Worm (Caenorhabditis elegans) whole organism, L1 larva: Measurements from ENCODE around the gene M05D6.9.
A peak's percentile ranks its signal among the peaks of the same experiment; 100 is the strongest.

Source experiments
- C16A3.4 ChIP-seq: fragments of 150-350 bp; optimal IDR thresholded peaks from 2 replicates; lab custom pipeline; 2014; ENCODE audit warnings: missing biosample characterization, missing genetic modification characterization
- C34B4.2 ChIP-seq: sonication (generic microtip); optimal IDR thresholded peaks from 2 replicates; lab custom pipeline; 2017; ENCODE audit warnings: mild to moderate bottlenecking, missing genetic modification characterization, missing compliant biosample characterization
- F16B12.6 ChIP-seq: fragments of 150-350 bp; optimal IDR thresholded peaks from 2 replicates; lab custom pipeline; 2014; ENCODE audit warnings: missing biosample characterization, missing genetic modification characterization
- aly-2 ChIP-seq: fragments of 150-350 bp; optimal IDR thresholded peaks from 2 replicates; lab custom pipeline; 2014; ENCODE audit warnings: missing biosample characterization, missing genetic modification characterization
- blmp-1 ChIP-seq: fragments of 150-350 bp; optimal IDR thresholded peaks from 2 replicates; lab custom pipeline; 2014; ENCODE audit warnings: missing biosample characterization, missing genetic modification characterization
- ceh-63 ChIP-seq: fragments of 200-800 bp; sonication (Bioruptor generic); optimal IDR thresholded peaks from 2 replicates; lab custom pipeline; 2018; ENCODE audit warnings: mild to moderate bottlenecking, missing genetic modification characterization, missing compliant biosample characterization
- ceh-82 ChIP-seq, 3 experiments: fragments of 150-350 bp in 1 of 3; sonication (generic microtip) in 2 of 3; optimal IDR thresholded peaks; 2 replicates each; lab custom pipeline; 2014 to 2017; ENCODE audit warnings: missing biosample characterization in 3 of 3, missing genetic modification characterization in 3 of 3
- ceh-90 ChIP-seq: sonication (generic microtip); optimal IDR thresholded peaks from 2 replicates; lab custom pipeline; 2016; ENCODE audit warnings: missing genetic modification characterization, missing compliant biosample characterization
- dpl-1 ChIP-seq, 3 experiments: fragments of 150-350 bp in 2 of 3; sonication (generic microtip) in 1 of 3; optimal IDR thresholded peaks; 2 replicates each; lab custom pipeline; 2014 to 2017; ENCODE audit warnings: missing biosample characterization in 3 of 3, missing genetic modification characterization in 3 of 3, missing genetic modification reagents in 3 of 3
- efl-1 ChIP-seq, 4 experiments: fragments of 150-350 bp; optimal IDR thresholded peaks in 3 of 4; peaks in 1 of 4; 1 replicate in 1 of 4; 2 replicates in 3 of 4; lab custom pipeline; 2014; ENCODE audit warnings: missing biosample characterization in 2 of 4, missing genetic modification characterization in 2 of 4, missing genetic modification reagents in 2 of 4
- efl-3 ChIP-seq: fragments of 200-800 bp; sonication (Bioruptor generic); optimal IDR thresholded peaks from 2 replicates; lab custom pipeline; 2018; ENCODE audit warnings: mild to moderate bottlenecking, missing genetic modification characterization, missing compliant biosample characterization
- egl-27 ChIP-seq, 2 experiments: fragments of 150-350 bp in 1 of 2; sonication (generic microtip); optimal IDR thresholded peaks; 3 replicates each; lab custom pipeline; 2017 to 2018; ENCODE audit warnings: missing biosample characterization in 2 of 2, missing genetic modification characterization in 2 of 2, missing genetic modification reagents in 2 of 2
- fkh-4 ChIP-seq: sonication (generic microtip); optimal IDR thresholded peaks from 2 replicates; lab custom pipeline; 2016; ENCODE audit warnings: missing compliant biosample characterization, missing genetic modification characterization, borderline replicate concordance
- hpl-2 ChIP-seq: fragments of 150-350 bp; optimal IDR thresholded peaks from 2 replicates; lab custom pipeline; 2014; ENCODE audit warnings: missing biosample characterization, missing genetic modification reagents, missing genetic modification characterization
- isw-1 ChIP-seq: fragments of 200-800 bp; sonication (Bioruptor generic); IDR thresholded peaks from 2 replicates; pipeline ENCODE4 v1.3.6; 2022; ENCODE audit warnings: missing genetic modification characterization, missing compliant biosample characterization
- jun-1 ChIP-seq: fragments of 150-350 bp; optimal IDR thresholded peaks from 2 replicates; lab custom pipeline; 2014; ENCODE audit warnings: missing biosample characterization, missing genetic modification reagents, missing genetic modification characterization
- lin-13 ChIP-seq: fragments of 150-350 bp; optimal IDR thresholded peaks from 2 replicates; lab custom pipeline; 2014; ENCODE audit warnings: missing biosample characterization, missing genetic modification reagents, missing genetic modification characterization
- lin-14 ChIP-seq: fragments of 200-800 bp; sonication (Bioruptor generic); optimal IDR thresholded peaks from 2 replicates; lab custom pipeline; 2018; ENCODE audit warnings: mild to moderate bottlenecking, missing genetic modification characterization, moderate library complexity, missing compliant biosample characterization
- lin-15B ChIP-seq: fragments of 150-350 bp; sonication (generic microtip); optimal IDR thresholded peaks from 3 replicates; lab custom pipeline; 2014; ENCODE audit warnings: missing biosample characterization, missing genetic modification characterization
- lin-35 ChIP-seq, 2 experiments: fragments of 150-350 bp; optimal IDR thresholded peaks; 2 replicates each; lab custom pipeline; 2014; ENCODE audit warnings: missing biosample characterization in 2 of 2, missing genetic modification characterization in 2 of 2, missing genetic modification reagents in 2 of 2
- lin-39 ChIP-seq: fragments of 150-350 bp; optimal IDR thresholded peaks from 2 replicates; lab custom pipeline; 2014; ENCODE audit warnings: missing biosample characterization, missing genetic modification reagents, missing genetic modification characterization
- lsy-2 ChIP-seq, 2 experiments: fragments of 150-350 bp; optimal IDR thresholded peaks; 2 replicates each; lab custom pipeline; 2014; ENCODE audit warnings: missing biosample characterization in 2 of 2, missing genetic modification characterization in 2 of 2
- mab-9 ChIP-seq: fragments of 200-800 bp; sonication (Bioruptor generic); IDR thresholded peaks from 2 replicates; pipeline ENCODE4 v1.3.6; 2022; ENCODE audit warnings: missing genetic modification reagents, missing genetic modification characterization, missing compliant biosample characterization
- mdl-1 ChIP-seq, 2 experiments: fragments of 150-350 bp; optimal IDR thresholded peaks; 2 replicates each; lab custom pipeline; 2014 to 2017; ENCODE audit warnings: missing biosample characterization in 2 of 2, missing genetic modification characterization in 2 of 2, inconsistent platforms in 1 of 2
- mep-1 ChIP-seq: fragments of 150-350 bp; optimal IDR thresholded peaks from 2 replicates; lab custom pipeline; 2014; ENCODE audit warnings: missing biosample characterization, missing genetic modification characterization
- nhr-11 ChIP-seq: fragments of 150-350 bp; optimal IDR thresholded peaks from 2 replicates; lab custom pipeline; 2014; ENCODE audit warnings: missing biosample characterization, missing genetic modification characterization
- nhr-20 ChIP-seq: sonication (generic microtip); optimal IDR thresholded peaks from 2 replicates; lab custom pipeline; 2016; ENCODE audit warnings: mild to moderate bottlenecking, missing genetic modification characterization, missing compliant biosample characterization
- nhr-237 ChIP-seq: fragments of 150-350 bp; optimal IDR thresholded peaks from 2 replicates; lab custom pipeline; 2014; ENCODE audit warnings: missing biosample characterization, missing genetic modification characterization
- nhr-47 ChIP-seq: sonication (generic microtip); optimal IDR thresholded peaks from 2 replicates; lab custom pipeline; 2016; ENCODE audit warnings: mild to moderate bottlenecking, missing genetic modification characterization, moderate library complexity, missing compliant biosample characterization
- nhr-71 ChIP-seq: sonication (generic microtip); optimal IDR thresholded peaks from 2 replicates; lab custom pipeline; 2016; ENCODE audit warnings: mild to moderate bottlenecking, missing genetic modification characterization, moderate library complexity, missing compliant biosample characterization
- nhr-76 ChIP-seq: sonication (generic microtip); optimal IDR thresholded peaks from 2 replicates; lab custom pipeline; 2017; ENCODE audit warnings: missing biosample characterization, missing genetic modification characterization
- nhr-77 ChIP-seq: fragments of 150-350 bp; optimal IDR thresholded peaks from 2 replicates; lab custom pipeline; 2014; ENCODE audit warnings: missing biosample characterization, missing genetic modification characterization
- nhr-85 ChIP-seq: sonication (generic microtip); peaks from one replicate; lab custom pipeline; 2016; ENCODE audit warnings: missing genetic modification characterization, inconsistent platforms, missing compliant biosample characterization
- pag-3 ChIP-seq: sonication (generic microtip); optimal IDR thresholded peaks from 2 replicates; lab custom pipeline; 2017; ENCODE audit warnings: missing genetic modification characterization, mild to moderate bottlenecking, missing compliant biosample characterization, antibody characterized with exemption, borderline replicate concordance; ENCODE audit not compliant: insufficient read depth
- pqm-1 ChIP-seq: sonication (generic microtip); optimal IDR thresholded peaks from 3 replicates; lab custom pipeline; 2017; ENCODE audit warnings: missing biosample characterization, missing genetic modification characterization
- skn-1 ChIP-seq: fragments of 150-350 bp; optimal IDR thresholded peaks from 2 replicates; lab custom pipeline; 2014; ENCODE audit warnings: missing biosample characterization, missing genetic modification characterization
- snpc-4 ChIP-seq: fragments of 150-350 bp; optimal IDR thresholded peaks from 2 replicates; lab custom pipeline; 2014; ENCODE audit warnings: missing biosample characterization, missing genetic modification characterization
- sup-37 ChIP-seq: fragments of 200-800 bp; sonication (Bioruptor generic); optimal IDR thresholded peaks from 2 replicates; lab custom pipeline; 2018; ENCODE audit warnings: mild to moderate bottlenecking, missing genetic modification characterization, missing compliant biosample characterization
- tlp-1 ChIP-seq: fragments of 150-350 bp; optimal IDR thresholded peaks from 2 replicates; lab custom pipeline; 2014; ENCODE audit warnings: missing biosample characterization, missing genetic modification characterization
- unc-130 ChIP-seq: fragments of 150-350 bp; optimal IDR thresholded peaks from 2 replicates; lab custom pipeline; 2017; ENCODE audit warnings: missing biosample characterization, missing genetic modification characterization, inconsistent platforms
- unc-86 ChIP-seq: sonication (generic microtip); optimal IDR thresholded peaks from 2 replicates; lab custom pipeline; 2016; ENCODE audit warnings: missing genetic modification characterization, missing compliant biosample characterization
- xbp-1 ChIP-seq: sonication (generic microtip); optimal IDR thresholded peaks from 2 replicates; lab custom pipeline; 2016; ENCODE audit warnings: missing genetic modification characterization, missing compliant biosample characterization
- zip-4 ChIP-seq: fragments of 200-800 bp; sonication (Bioruptor generic); optimal IDR thresholded peaks from 2 replicates; lab custom pipeline; 2018; ENCODE audit warnings: mild to moderate bottlenecking, missing genetic modification characterization, moderate library complexity, missing compliant biosample characterization
- ztf-4 ChIP-seq: fragments of 150-350 bp; optimal IDR thresholded peaks from 2 replicates; lab custom pipeline; 2014; ENCODE audit warnings: missing biosample characterization, missing genetic modification characterization

The M05D6.9 gene

DNA sequence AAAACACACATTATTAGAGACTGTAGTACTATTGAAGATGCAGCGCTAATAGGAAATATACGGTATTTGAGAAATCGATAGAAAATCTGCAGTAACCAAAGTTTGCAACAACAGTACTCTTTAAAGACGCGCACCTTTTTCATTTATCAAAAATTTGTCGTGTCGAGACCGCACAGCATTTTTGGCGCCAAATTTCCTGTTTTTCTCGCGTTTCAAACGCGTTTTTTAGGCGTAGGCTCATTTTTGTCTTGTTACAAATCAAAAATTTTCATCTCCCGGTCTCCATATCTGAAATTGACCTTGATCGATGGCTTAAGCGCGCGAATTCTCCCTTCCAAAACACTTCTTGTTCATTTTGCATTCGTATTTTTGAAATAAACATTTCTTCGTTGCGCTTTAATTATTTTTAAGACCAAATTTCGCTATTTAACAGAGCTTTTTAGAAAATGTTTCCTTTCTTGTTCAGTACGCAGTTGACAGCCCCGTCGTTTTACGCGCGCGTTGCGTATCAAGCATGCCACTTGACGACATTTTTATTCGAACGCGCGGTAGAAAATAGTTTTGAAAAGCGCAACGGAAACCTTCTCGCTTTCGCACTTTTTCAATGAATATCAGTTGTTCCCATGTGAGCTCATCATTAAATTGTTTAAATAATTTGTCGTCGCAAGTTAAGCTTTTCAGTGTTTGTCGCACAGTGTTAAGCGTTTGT is 37.2 kb upstream of the M05D6.9 start:
- TF ChIP-seq lin-35 (GFP tag; optimal IDR thresholded peaks at IDR 0.05; lab: Kevin White, UChicago) (peak; percentile 13 to 55), dpl-1 (GFP tag; optimal IDR thresholded peaks at IDR 0.05; lab: Kevin White, UChicago) (peak in 2 of 3 experiments; percentile 6 to 59), aly-2 (tag; lab: Kevin White, UChicago) (no peak), C34B4.2 (no peak), nhr-20 (no peak), isw-1 (no peak), fkh-4 (tag; lab: Kevin White, UChicago) (no peak), F16B12.6 (peak; percentile 60), nhr-77 (tag; lab: Kevin White, UChicago) (no peak), lin-15B (tag; lab: Kevin White, UChicago) (no peak), ceh-90 (tag; lab: Kevin White, UChicago) (no peak), efl-1 (optimal IDR thresholded peaks at IDR 0.05; lab: Kevin White, UChicago) (peak; percentile 13 to 27), efl-1 (GFP tag; optimal IDR thresholded peaks at IDR 0.05 in 1 of 2; lab: Kevin White, UChicago) (peak; percentile 28 to 41), tlp-1 (tag; lab: Kevin White, UChicago) (no peak)
- TF ChIP-seq, all 84 proteins: peak for 4

DNA sequence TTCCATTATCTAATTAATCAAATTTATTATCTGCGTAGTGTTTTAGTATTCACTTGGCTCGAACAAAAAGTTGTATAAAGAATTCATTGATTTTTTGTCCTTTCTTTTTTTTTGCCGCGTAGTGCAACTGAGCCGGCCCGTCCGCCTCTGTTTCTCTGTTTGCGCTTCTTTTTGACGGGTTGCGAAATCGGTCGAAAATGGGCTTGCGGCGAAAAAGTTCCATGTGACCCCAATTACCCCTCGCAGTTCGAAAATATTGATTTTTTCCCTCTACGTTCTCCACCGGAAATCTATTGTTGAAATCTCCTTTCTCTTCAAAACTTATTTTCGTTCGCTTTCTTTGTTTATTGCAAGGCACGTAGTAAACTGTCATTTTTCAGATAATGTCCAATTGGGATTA is 36.6 kb upstream of the M05D6.9 start, which contains the start of gene zyg-9:
TSS of gene zyg-9 (plus strand) at position 381 of the 400 bp plus-strand sequence.
- TF ChIP-seq nhr-85 (tag; lab: Kevin White, UChicago) (peak; percentile 48), nhr-76 (tag; lab: Kevin White, UChicago) (no peak), nhr-20 (no peak), mab-9 (GFP tag; lab: Robert Waterston, UW) (no peak), unc-86 (no peak), F16B12.6 (peak; percentile 48), nhr-237 (tag; lab: Kevin White, UChicago) (no peak), nhr-11 (tag; lab: Kevin White, UChicago) (no peak), lin-39 (tag; lab: Kevin White, UChicago) (no peak), jun-1 (tag; lab: Kevin White, UChicago) (no peak), lin-14 (GFP tag; lab: Kevin White, UChicago) (peak; percentile 55), blmp-1 (tag; lab: Kevin White, UChicago) (peak; percentile 1), skn-1 (tag; lab: Kevin White, UChicago) (peak; percentile 50), lin-35 (GFP tag; optimal IDR thresholded peaks at IDR 0.05; lab: Kevin White, UChicago) (no peak), mdl-1 (tag; optimal IDR thresholded peaks at IDR 0.05; lab: Kevin White, UChicago) (peak in 1 of 2 experiments; percentile 25), nhr-71 (tag; lab: Kevin White, UChicago) (peak; percentile 14), efl-1 (optimal IDR thresholded peaks at IDR 0.05; lab: Kevin White, UChicago) (no peak), efl-1 (GFP tag; optimal IDR thresholded peaks at IDR 0.05 in 1 of 2; lab: Kevin White, UChicago) (peak; percentile 19 to 57), ceh-82 (tag; optimal IDR thresholded peaks at IDR 0.05; lab: Kevin White, UChicago) (peak in 1 of 3 experiments; percentile 32), ceh-63 (GFP tag; lab: Kevin White, UChicago) (no peak), efl-3 (no peak), zip-4 (GFP tag; lab: Kevin White, UChicago) (peak; percentile 70), tlp-1 (tag; lab: Kevin White, UChicago) (no peak), lsy-2 (tag; optimal IDR thresholded peaks at IDR 0.05; lab: Kevin White, UChicago) (peak in 1 of 2 experiments; percentile 33), ceh-90 (tag; lab: Kevin White, UChicago) (no peak), nhr-47 (tag; lab: Kevin White, UChicago) (peak; percentile 2)

DNA sequence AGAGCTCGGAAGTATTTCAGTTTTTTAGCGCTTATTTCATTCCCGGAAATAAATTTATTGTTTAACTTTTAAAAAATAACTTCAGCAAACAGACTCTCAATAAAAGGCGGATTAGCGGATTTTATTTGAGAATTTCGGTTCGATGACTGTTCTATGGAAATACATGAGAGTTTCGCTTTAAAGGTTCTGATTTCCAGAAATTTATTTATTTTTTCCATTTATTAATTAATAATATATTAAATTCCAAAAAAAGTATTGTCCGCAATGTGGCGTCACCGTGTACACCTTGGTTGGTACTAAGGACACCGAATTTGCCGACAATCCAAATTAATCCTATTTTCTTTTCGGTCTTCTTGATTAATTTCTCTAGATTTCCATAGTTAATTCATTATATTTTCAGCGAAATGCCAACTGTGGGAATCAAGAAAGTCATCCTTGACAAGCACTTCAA is 29.6 kb upstream of the M05D6.9 start, which contains the start of gene fars-3:
TSS of gene fars-3 (plus strand) at position 401 of the 451 bp plus-strand sequence.
- no peak for TF ChIP-seq isw-1
- TF ChIP-seq F16B12.6: peak; percentile 78
- peak; percentile 38 for TF ChIP-seq unc-130
- peak; percentile 5 for TF ChIP-seq nhr-20
- TF ChIP-seq sup-37 (GFP tag; lab: Kevin White, UChicago): no peak
- TF ChIP-seq mep-1 (tag; lab: Kevin White, UChicago): peak; percentile 70
- peak; percentile 46 for TF ChIP-seq aly-2 (tag; lab: Kevin White, UChicago)
- TF ChIP-seq C16A3.4 (tag; lab: Kevin White, UChicago): no peak
- peak; percentile 1 to 8 for TF ChIP-seq efl-1 (optimal IDR thresholded peaks at IDR 0.05; lab: Kevin White, UChicago)
- peak in 1 of 2 experiments; percentile 36 for TF ChIP-seq efl-1 (GFP tag; optimal IDR thresholded peaks at IDR 0.05 in 1 of 2; lab: Kevin White, UChicago)
- no peak for TF ChIP-seq egl-27 (tag; optimal IDR thresholded peaks at IDR 0.05; lab: Kevin White, UChicago)
- peak; percentile 33 to 59 for TF ChIP-seq lsy-2 (tag; optimal IDR thresholded peaks at IDR 0.05; lab: Kevin White, UChicago)
- peak; percentile 52 for TF ChIP-seq blmp-1 (tag; lab: Kevin White, UChicago)
- no peak for TF ChIP-seq pqm-1
- peak in 1 of 2 experiments; percentile 28 for TF ChIP-seq lin-35 (GFP tag; optimal IDR thresholded peaks at IDR 0.05; lab: Kevin White, UChicago)
- TF ChIP-seq hpl-2 (GFP tag; lab: Kevin White, UChicago): no peak
- peak; percentile 12 for TF ChIP-seq snpc-4
- TF ChIP-seq ztf-4 (tag; lab: Kevin White, UChicago): no peak
- peak; percentile 38 for TF ChIP-seq nhr-85 (tag; lab: Kevin White, UChicago)
- peak; percentile 13 for TF ChIP-seq xbp-1 (tag; lab: Kevin White, UChicago)
- TF ChIP-seq nhr-71 (tag; lab: Kevin White, UChicago): peak; percentile 30
- TF ChIP-seq lin-13 (GFP tag; lab: Kevin White, UChicago): no peak
- no peak for TF ChIP-seq pag-3
- no peak for TF ChIP-seq jun-1 (tag; lab: Kevin White, UChicago)
